Worm (Caenorhabditis elegans): ENCODE data around the gene nspb-7.

Gene nspb-7

DNA sequence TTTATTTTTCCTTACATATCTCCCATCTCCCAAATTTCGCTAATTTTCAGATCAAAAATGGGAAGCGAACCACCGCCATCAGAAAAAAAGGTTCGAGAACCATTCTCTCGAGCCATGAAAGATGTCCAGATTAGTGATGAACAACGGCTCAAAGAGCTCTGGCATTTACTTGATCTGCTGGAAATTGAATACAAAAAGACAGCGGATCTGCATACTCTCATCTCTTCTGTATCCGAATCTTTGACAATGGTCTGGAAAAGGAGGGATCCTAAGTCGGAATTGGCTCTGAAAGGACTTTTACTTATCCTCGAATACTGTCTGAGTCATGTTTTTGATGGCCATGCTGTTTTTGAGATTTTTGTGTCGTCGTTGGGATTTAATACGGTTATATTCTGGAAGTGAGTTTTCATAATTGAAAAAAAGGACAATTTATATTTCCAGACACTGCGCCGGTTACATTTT lies 22.8 kb downstream of the nspb-7 start, which contains the start of gene tps-2 (continued):
- TF ChIP-seq T20F7.1 (GFP tag; optimal IDR thresholded peaks at IDR 0.05) (peak; percentile 0), F49E8.2 (tag; optimal IDR thresholded peaks at IDR 0.05; ENCODE audit: borderline replicate concordance) (no peak), ztf-11 (tag; optimal IDR thresholded peaks at IDR 0.05) (no peak), nhr-42 (GFP tag; IDR thresholded peaks at IDR 0.05) (no peak), snpc-4 (tag; optimal IDR thresholded peaks at IDR 0.05) (no peak)

DNA sequence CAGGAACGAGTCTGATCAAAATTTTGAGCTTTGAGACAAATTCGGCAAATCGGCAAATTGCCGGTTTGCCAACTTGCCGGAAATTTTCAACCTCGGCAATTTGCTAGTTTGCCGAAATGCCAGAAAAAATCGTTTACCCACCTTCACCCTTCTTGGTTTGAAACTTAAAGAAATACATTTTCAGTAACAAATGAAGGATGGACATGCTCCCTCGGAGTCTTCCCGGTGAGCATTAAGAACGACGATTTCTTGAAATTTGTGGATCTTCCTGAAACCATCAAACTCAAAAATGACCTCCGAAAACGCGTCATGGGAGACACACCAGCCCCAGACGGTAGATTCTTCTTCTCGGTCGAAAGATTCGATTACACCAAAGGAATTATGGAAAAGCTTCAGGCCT lies 24.6 kb downstream of the nspb-7 start:
- peak; percentile 96 for TF ChIP-seq aha-1 (tag)
- TF ChIP-seq php-3 (GFP tag; IDR thresholded peaks at IDR 0.05): 0 out of 2 replicates have a peak, but pooled peaks have one; percentile 27
- no peak for TF ChIP-seq unc-130 (GFP tag; optimal IDR thresholded peaks at IDR 0.05)
- TF ChIP-seq ama-1 (optimal IDR thresholded peaks at IDR 0.05): peak; percentile 34
- no peak for TF ChIP-seq pha-4 (GFP tag; IDR thresholded peaks at IDR 0.05)
- TF ChIP-seq pha-4 (tag; optimal IDR thresholded peaks at IDR 0.05): no peak

DNA sequence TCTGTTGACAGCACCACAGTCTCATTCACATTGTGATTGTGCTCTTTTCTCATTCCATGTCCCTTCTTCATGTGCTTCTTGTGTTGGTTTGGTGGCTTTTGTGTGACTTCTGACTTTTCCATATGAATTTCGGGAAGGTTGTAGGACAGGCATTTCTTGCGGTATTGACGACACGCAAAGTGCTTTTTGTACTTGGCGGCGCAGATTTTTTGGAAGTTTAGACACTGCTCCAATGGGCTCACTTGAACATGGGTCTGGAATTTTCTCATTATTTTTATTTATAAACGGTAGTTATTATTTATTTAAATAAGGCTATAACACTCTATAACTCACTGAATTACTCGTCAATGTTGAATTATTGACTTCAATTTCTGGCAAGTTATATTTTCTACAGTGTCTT lies 26.1 kb downstream of the nspb-7 start:
- TF ChIP-seq hlh-11 (tag; optimal IDR thresholded peaks at IDR 0.05) (no peak), egl-43 (GFP tag; IDR thresholded peaks at IDR 0.05) (no peak), dpl-1 (GFP tag; optimal IDR thresholded peaks at IDR 0.05) (no peak), ama-1 (optimal IDR thresholded peaks at IDR 0.05) (peak; percentile 59), mes-2 (tag; optimal IDR thresholded peaks at IDR 0.05; ENCODE audit: poor library complexity, severe bottlenecking) (no peak), spr-3 (GFP tag; optimal IDR thresholded peaks at IDR 0.05) (no peak), snpc-1.2 (GFP tag; IDR thresholded peaks at IDR 0.05) (0 out of 2 replicates have a peak, but pooled peaks have one; percentile 9), daf-12 (tag; optimal IDR thresholded peaks at IDR 0.05) (no peak), attf-4 (tag; optimal IDR thresholded peaks at IDR 0.05) (no peak), saeg-2 (GFP tag; IDR thresholded peaks at IDR 0.05) (no peak), Y75B8A.6 (GFP tag; IDR thresholded peaks at IDR 0.05) (0 out of 2 replicates have a peak, but pooled peaks have one; percentile 39), nhr-42 (GFP tag; IDR thresholded peaks at IDR 0.05) (0 out of 2 replicates have a peak, but pooled peaks have one; percentile 4), daf-16 (GFP tag; optimal IDR thresholded peaks at IDR 0.05) (no peak), daf-16 (tag; optimal IDR thresholded peaks at IDR 0.05) (peak; percentile 50), snpc-4 (tag; optimal IDR thresholded peaks at IDR 0.05) (no peak), sdz-12 (GFP tag; optimal IDR thresholded peaks at IDR 0.05) (no peak), mxl-3 (GFP tag; optimal IDR thresholded peaks at IDR 0.05) (no peak), ceh-28 (tag; optimal IDR thresholded peaks at IDR 0.05) (no peak), dmd-6 (GFP tag; IDR thresholded peaks at IDR 0.05) (peak; percentile 35; the same call in 1 of the 2 replicates), Y48G9A.11 (GFP tag; IDR thresholded peaks at IDR 0.05) (no peak), jun-1 (tag; optimal IDR thresholded peaks at IDR 0.05) (no peak), php-3 (GFP tag; IDR thresholded peaks at IDR 0.05) (peak; percentile 52; the same call in 1 of the 2 replicates), D1046.2 (GFP tag; IDR thresholded peaks at IDR 0.05) (no peak), mxl-2 (GFP tag; conservative IDR thresholded peaks at IDR 0.05) (0 out of 2 replicates have a peak, but pooled peaks have one; percentile 36), lim-7 (GFP tag; IDR thresholded peaks at IDR 0.05) (no peak)

ce11 chrII:14605026-14605425 lies 26.9 kb downstream of the nspb-7 start:
- peak in 1 of 2 experiments; percentile 47 for TF ChIP-seq unc-62 (GFP tag; optimal IDR thresholded peaks at IDR 0.05 in 1 of 2)
- TF ChIP-seq unc-62 (tag; optimal IDR thresholded peaks at IDR 0.05): no peak
- peak; percentile 10 for TF ChIP-seq Y5F2A.4 (GFP tag; optimal IDR thresholded peaks at IDR 0.05)
- peak; percentile 97 for TF ChIP-seq aha-1 (tag)
- TF ChIP-seq sdz-12 (GFP tag; optimal IDR thresholded peaks at IDR 0.05): peak; percentile 44
- no peak for TF ChIP-seq nhr-48 (tag; optimal IDR thresholded peaks at IDR 0.05)
- TF ChIP-seq duxl-1 (tag; optimal IDR thresholded peaks at IDR 0.05; ENCODE audit: poor library complexity): peak; percentile 33
- no peak for TF ChIP-seq nhr-41 (GFP tag; IDR thresholded peaks at IDR 0.05)
- TF ChIP-seq madf-9 (GFP tag; conservative IDR thresholded peaks at IDR 0.05): 0 out of 2 replicates have a peak, but pooled peaks have one; percentile 31
- TF ChIP-seq mes-2 (tag; optimal IDR thresholded peaks at IDR 0.05; ENCODE audit: poor library complexity, severe bottlenecking): peak; percentile 7
